Worm (Caenorhabditis elegans) whole organism, L1 larva: ENCODE data around the gene srh-21.
"Not testable (repeated sequence)": the region's sequence is repeated elsewhere in the genome, so short reads cannot be mapped to it uniquely, and the experiment has no call there.

ENCODE experiments used
- C34B4.2 ChIP-seq: sonication (generic microtip); optimal IDR thresholded peaks from 2 replicates; lab custom pipeline; 2017; ENCODE audit warnings: mild to moderate bottlenecking, missing genetic modification characterization, missing compliant biosample characterization
- aly-2 ChIP-seq: fragments of 150-350 bp; optimal IDR thresholded peaks from 2 replicates; lab custom pipeline; 2014; ENCODE audit warnings: missing biosample characterization, missing genetic modification characterization
- ama-1 ChIP-seq: fragments of 150-350 bp; optimal IDR thresholded peaks from 2 replicates; lab custom pipeline; 2014
- blmp-1 ChIP-seq: fragments of 150-350 bp; optimal IDR thresholded peaks from 2 replicates; lab custom pipeline; 2014; ENCODE audit warnings: missing biosample characterization, missing genetic modification characterization
- ceh-88 ChIP-seq: fragments of 200-800 bp; sonication (Bioruptor generic); IDR thresholded peaks from 2 replicates; pipeline ENCODE4 v1.3.6; 2022; ENCODE audit warnings: missing genetic modification characterization, missing compliant biosample characterization
- ceh-90 ChIP-seq: sonication (generic microtip); optimal IDR thresholded peaks from 2 replicates; lab custom pipeline; 2016; ENCODE audit warnings: missing genetic modification characterization, missing compliant biosample characterization
- ces-1 ChIP-seq: fragments of 150-350 bp; optimal IDR thresholded peaks from 2 replicates; lab custom pipeline; 2014; ENCODE audit warnings: missing biosample characterization, missing genetic modification reagents, missing genetic modification characterization
- efl-1 ChIP-seq, 4 experiments: fragments of 150-350 bp; optimal IDR thresholded peaks in 3 of 4; peaks in 1 of 4; 1 replicate in 1 of 4; 2 replicates in 3 of 4; lab custom pipeline; 2014; ENCODE audit warnings: missing biosample characterization in 2 of 4, missing genetic modification characterization in 2 of 4, missing genetic modification reagents in 2 of 4
- efl-3 ChIP-seq: fragments of 200-800 bp; sonication (Bioruptor generic); optimal IDR thresholded peaks from 2 replicates; lab custom pipeline; 2018; ENCODE audit warnings: mild to moderate bottlenecking, missing genetic modification characterization, missing compliant biosample characterization
- elt-2 ChIP-seq: sonication (generic microtip); optimal IDR thresholded peaks from 2 replicates; lab custom pipeline; 2016; ENCODE audit warnings: missing genetic modification characterization, mild to moderate bottlenecking, inconsistent platforms, missing compliant biosample characterization, missing genetic modification reagents
- fkh-4 ChIP-seq: sonication (generic microtip); optimal IDR thresholded peaks from 2 replicates; lab custom pipeline; 2016; ENCODE audit warnings: missing compliant biosample characterization, missing genetic modification characterization, borderline replicate concordance
- grh-1 ChIP-seq: fragments of 200-800 bp; sonication (Bioruptor generic); IDR thresholded peaks from 2 replicates; pipeline ENCODE4 v1.3.6; 2022; ENCODE audit warnings: missing genetic modification reagents, missing genetic modification characterization, missing compliant biosample characterization
- hlh-17 ChIP-seq: fragments of 200-800 bp; sonication (Bioruptor generic); optimal IDR thresholded peaks from 2 replicates; lab custom pipeline; 2018; ENCODE audit warnings: missing genetic modification characterization, mild to moderate bottlenecking, missing compliant biosample characterization, moderate library complexity, borderline replicate concordance
- hlh-4 ChIP-seq: sonication (generic microtip); optimal IDR thresholded peaks from 2 replicates; lab custom pipeline; 2016; ENCODE audit warnings: mild to moderate bottlenecking, missing genetic modification characterization, missing compliant biosample characterization
- hpl-2 ChIP-seq: fragments of 150-350 bp; optimal IDR thresholded peaks from 2 replicates; lab custom pipeline; 2014; ENCODE audit warnings: missing biosample characterization, missing genetic modification reagents, missing genetic modification characterization
- isw-1 ChIP-seq: fragments of 200-800 bp; sonication (Bioruptor generic); IDR thresholded peaks from 2 replicates; pipeline ENCODE4 v1.3.6; 2022; ENCODE audit warnings: missing genetic modification characterization, missing compliant biosample characterization
- lin-14 ChIP-seq: fragments of 200-800 bp; sonication (Bioruptor generic); optimal IDR thresholded peaks from 2 replicates; lab custom pipeline; 2018; ENCODE audit warnings: mild to moderate bottlenecking, missing genetic modification characterization, moderate library complexity, missing compliant biosample characterization
- lin-35 ChIP-seq, 2 experiments: fragments of 150-350 bp; optimal IDR thresholded peaks; 2 replicates each; lab custom pipeline; 2014; ENCODE audit warnings: missing biosample characterization in 2 of 2, missing genetic modification characterization in 2 of 2, missing genetic modification reagents in 2 of 2
- mdl-1 ChIP-seq, 2 experiments: fragments of 150-350 bp; optimal IDR thresholded peaks; 2 replicates each; lab custom pipeline; 2014 to 2017; ENCODE audit warnings: missing biosample characterization in 2 of 2, missing genetic modification characterization in 2 of 2, inconsistent platforms in 1 of 2
- nhr-19 ChIP-seq: fragments of 200-800 bp; sonication (Bioruptor generic); conservative IDR thresholded peaks from 2 replicates; pipeline ENCODE4 v1.3.6; 2022; ENCODE audit warnings: missing genetic modification characterization, missing compliant biosample characterization
- nhr-20 ChIP-seq: sonication (generic microtip); optimal IDR thresholded peaks from 2 replicates; lab custom pipeline; 2016; ENCODE audit warnings: mild to moderate bottlenecking, missing genetic modification characterization, missing compliant biosample characterization
- nhr-237 ChIP-seq: fragments of 150-350 bp; optimal IDR thresholded peaks from 2 replicates; lab custom pipeline; 2014; ENCODE audit warnings: missing biosample characterization, missing genetic modification characterization
- nhr-28 ChIP-seq: fragments of 150-350 bp; optimal IDR thresholded peaks from 2 replicates; lab custom pipeline; 2014; ENCODE audit warnings: missing biosample characterization, missing genetic modification characterization
- nhr-47 ChIP-seq: sonication (generic microtip); optimal IDR thresholded peaks from 2 replicates; lab custom pipeline; 2016; ENCODE audit warnings: mild to moderate bottlenecking, missing genetic modification characterization, moderate library complexity, missing compliant biosample characterization
- nhr-77 ChIP-seq: fragments of 150-350 bp; optimal IDR thresholded peaks from 2 replicates; lab custom pipeline; 2014; ENCODE audit warnings: missing biosample characterization, missing genetic modification characterization
- nhr-85 ChIP-seq: sonication (generic microtip); peaks from one replicate; lab custom pipeline; 2016; ENCODE audit warnings: missing genetic modification characterization, inconsistent platforms, missing compliant biosample characterization
- nhr-90 ChIP-seq: sonication (generic microtip); optimal IDR thresholded peaks from 2 replicates; lab custom pipeline; 2016; ENCODE audit warnings: mild to moderate bottlenecking, missing genetic modification characterization, missing compliant biosample characterization; ENCODE audit not compliant: poor library complexity
- snpc-4 ChIP-seq: fragments of 150-350 bp; optimal IDR thresholded peaks from 2 replicates; lab custom pipeline; 2014; ENCODE audit warnings: missing biosample characterization, missing genetic modification characterization
- snu-23 ChIP-seq: sonication (generic microtip); optimal IDR thresholded peaks from 2 replicates; lab custom pipeline; 2016; ENCODE audit warnings: missing genetic modification characterization, missing compliant biosample characterization
- sox-4 ChIP-seq: sonication (generic microtip); optimal IDR thresholded peaks from 2 replicates; lab custom pipeline; 2016; ENCODE audit warnings: missing genetic modification characterization, missing compliant biosample characterization
- sptf-1 ChIP-seq: fragments of 150-350 bp; optimal IDR thresholded peaks from 2 replicates; lab custom pipeline; 2014; ENCODE audit warnings: missing biosample characterization, missing genetic modification characterization
- tlp-1 ChIP-seq: fragments of 150-350 bp; optimal IDR thresholded peaks from 2 replicates; lab custom pipeline; 2014; ENCODE audit warnings: missing biosample characterization, missing genetic modification characterization
- unc-130 ChIP-seq: fragments of 150-350 bp; optimal IDR thresholded peaks from 2 replicates; lab custom pipeline; 2017; ENCODE audit warnings: missing biosample characterization, missing genetic modification characterization, inconsistent platforms
- unc-30 ChIP-seq: sonication (generic microtip); optimal IDR thresholded peaks from 2 replicates; lab custom pipeline; 2017; ENCODE audit warnings: missing biosample characterization, missing genetic modification characterization
- xbp-1 ChIP-seq: sonication (generic microtip); optimal IDR thresholded peaks from 2 replicates; lab custom pipeline; 2016; ENCODE audit warnings: missing genetic modification characterization, missing compliant biosample characterization
- ztf-11 ChIP-seq, 2 experiments: sonication (generic microtip); optimal IDR thresholded peaks; 2 replicates each; lab custom pipeline; 2016 to 2017; ENCODE audit warnings: missing genetic modification characterization in 2 of 2, missing biosample characterization in 1 of 2, missing compliant biosample characterization in 1 of 2
- ztf-4 ChIP-seq: fragments of 150-350 bp; optimal IDR thresholded peaks from 2 replicates; lab custom pipeline; 2014; ENCODE audit warnings: missing biosample characterization, missing genetic modification characterization

Gene srh-21

ce11 chrV:4895744-4896143 lies 30.7 kb upstream of the srh-21 start, which contains the start of gene ugt-9 (continued):
- TF ChIP-seq unc-30 (no peak), nhr-77 (tag; lab: Kevin White, UChicago) (peak; percentile 22), hlh-4 (tag; lab: Kevin White, UChicago) (no peak), nhr-90 (tag; lab: Kevin White, UChicago) (peak; percentile 39), ces-1 (GFP tag; lab: Kevin White, UChicago) (no peak), nhr-85 (tag; lab: Kevin White, UChicago) (peak; percentile 84), nhr-19 (GFP tag; lab: Robert Waterston, UW) (peak; percentile 36), C34B4.2 (tag; lab: Kevin White, UChicago) (no peak), ceh-88 (GFP tag; lab: Robert Waterston, UW) (no peak), snu-23 (GFP tag; lab: Kevin White, UChicago) (peak; percentile 34)

DNA sequence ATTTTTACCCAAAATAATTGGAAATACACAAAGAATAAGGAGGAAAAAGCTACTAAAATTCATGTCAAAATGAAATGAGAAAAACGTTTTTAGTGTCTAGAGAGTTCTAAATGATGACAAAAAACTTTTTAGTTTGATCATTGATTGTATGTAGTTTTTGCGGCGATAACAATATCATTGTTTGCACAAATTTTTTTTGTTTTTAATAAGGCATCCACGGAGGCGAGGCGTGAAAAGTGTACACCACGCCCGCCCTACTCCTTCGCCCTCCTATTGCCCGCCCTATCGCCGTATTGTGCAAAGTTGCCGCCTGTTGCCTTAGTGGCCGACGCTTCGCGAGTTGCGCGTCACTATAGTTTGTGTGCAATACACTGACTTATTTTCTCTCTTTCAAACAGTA lies 26.5 kb upstream of the srh-21 start, which contains the start of gene ugt-10:
Gene ugt-10 (minus strand): TSS at position 101 of the 400 bp plus-strand sequence.
- TF ChIP-seq tlp-1 (tag; lab: Kevin White, UChicago); ceh-90 (tag; lab: Kevin White, UChicago); grh-1 (GFP tag; lab: Robert Waterston, UW): not testable (repeated sequence)

DNA sequence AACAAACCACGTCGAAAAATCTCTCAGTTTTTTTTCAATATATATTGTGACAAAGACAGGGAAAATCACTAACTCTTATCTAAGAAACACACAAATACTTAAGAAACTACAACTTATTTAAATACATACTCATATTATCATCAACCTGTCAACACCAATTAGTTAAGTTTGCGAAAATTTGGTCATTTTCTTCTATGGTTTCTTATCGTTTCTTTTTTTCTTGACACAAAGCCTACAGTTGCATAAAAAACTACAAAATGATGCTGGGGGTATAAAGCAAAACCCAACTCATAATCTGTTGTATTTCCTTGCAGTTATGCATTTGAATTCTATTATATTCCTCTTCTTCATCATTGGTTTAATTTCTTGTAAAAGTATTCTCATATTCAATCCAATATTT lies 25.4 kb upstream of the srh-21 start, which contains the start of gene ugt-67:
Gene ugt-67 (plus strand): TSS at position 301 of the 400 bp plus-strand sequence.
- TF ChIP-seq ama-1 (lab: Kevin White, UChicago) (no peak), elt-2 (no peak), isw-1 (GFP tag; lab: Robert Waterston, UW) (no peak), hlh-17 (no peak), tlp-1 (tag; lab: Kevin White, UChicago) (no peak), grh-1 (GFP tag; lab: Robert Waterston, UW) (no peak), hpl-2 (GFP tag; lab: Kevin White, UChicago) (no peak), blmp-1 (tag; lab: Kevin White, UChicago) (no peak), ces-1 (GFP tag; lab: Kevin White, UChicago) (no peak), efl-3 (GFP tag; lab: Kevin White, UChicago) (no peak)

- no peak for TF ChIP-seq ztf-11 (tag; optimal IDR thresholded peaks at IDR 0.05; lab: Kevin White, UChicago)
- TF ChIP-seq fkh-4 (tag; lab: Kevin White, UChicago), result no peak
- no peak for TF ChIP-seq mdl-1 (tag; optimal IDR thresholded peaks at IDR 0.05; lab: Kevin White, UChicago)
- TF ChIP-seq efl-1 (optimal IDR thresholded peaks at IDR 0.05; lab: Kevin White, UChicago), result no peak
- peak in 1 of 2 experiments; percentile 53 for TF ChIP-seq efl-1 (GFP tag; optimal IDR thresholded peaks at IDR 0.05 in 1 of 2; lab: Kevin White, UChicago)
- no peak for TF ChIP-seq unc-130 (tag; lab: Kevin White, UChicago)
- no peak for TF ChIP-seq sox-4 (tag; lab: Kevin White, UChicago)
- no peak for TF ChIP-seq nhr-47
- no peak for TF ChIP-seq ama-1 (lab: Kevin White, UChicago)
- no peak for TF ChIP-seq nhr-28 (tag; lab: Kevin White, UChicago)
- no peak for TF ChIP-seq nhr-90 (tag; lab: Kevin White, UChicago)
- TF ChIP-seq aly-2 (tag; lab: Kevin White, UChicago), result no peak
- TF ChIP-seq lin-35 (GFP tag; optimal IDR thresholded peaks at IDR 0.05; lab: Kevin White, UChicago), result no peak
- TF ChIP-seq snpc-4 (tag; lab: Kevin White, UChicago), result no peak
- peak; percentile 12 for TF ChIP-seq snu-23 (GFP tag; lab: Kevin White, UChicago)
- TF ChIP-seq hlh-17, result no peak
- TF ChIP-seq lin-14 (GFP tag; lab: Kevin White, UChicago), result no peak
- TF ChIP-seq sptf-1 (tag; lab: Kevin White, UChicago), result no peak
- no peak for TF ChIP-seq nhr-237 (tag; lab: Kevin White, UChicago)
- TF ChIP-seq xbp-1 (tag; lab: Kevin White, UChicago), result no peak
- peak; percentile 41 for TF ChIP-seq nhr-20 (tag; lab: Kevin White, UChicago)
- TF ChIP-seq ztf-4 (tag; lab: Kevin White, UChicago), result no peak
Measured at ce11 chrV:4903696-4904095, 22.8 kb upstream of the srh-21 start, which contains the start of gene ugt-8. ugt-8 (plus strand) TSS chrV:4903930.
